Worm (Caenorhabditis elegans) whole organism, L4 larva: ENCODE results near the gene mboa-6.

Experiments used
- D1046.2 ChIP-seq: fragments of 200-800 bp; sonication (Bioruptor generic); IDR thresholded peaks from 2 replicates; pipeline ENCODE4 v1.3.6; 2022; ENCODE audit warnings: missing genetic modification characterization, missing compliant biosample characterization
- F10B5.3 ChIP-seq: sonication (generic microtip); optimal IDR thresholded peaks from 2 replicates; lab custom pipeline; 2016; ENCODE audit warnings: mild to moderate bottlenecking, missing genetic modification characterization, missing compliant biosample characterization
- T20F7.1 ChIP-seq: fragments of 200-800 bp; sonication (Bioruptor generic); optimal IDR thresholded peaks from 2 replicates; lab custom pipeline; 2018; ENCODE audit warnings: mild to moderate bottlenecking, missing genetic modification characterization, missing compliant biosample characterization
- ZK546.5 ChIP-seq, 2 experiments: sonication (generic microtip); optimal IDR thresholded peaks; 2 replicates each; lab custom pipeline; 2017; ENCODE audit warnings: missing biosample characterization in 2 of 2, missing genetic modification characterization in 2 of 2
- aha-1 ChIP-seq: fragments of 150-350 bp; peaks from one replicate; lab custom pipeline; 2014; ENCODE audit warnings: missing biosample characterization, missing genetic modification characterization
- ama-1 ChIP-seq: fragments of 150-350 bp; optimal IDR thresholded peaks from 2 replicates; lab custom pipeline; 2014; ENCODE audit warnings: inconsistent platforms, mixed read lengths
- ceh-28 ChIP-seq: fragments of 150-350 bp; optimal IDR thresholded peaks from 2 replicates; lab custom pipeline; 2014; ENCODE audit warnings: missing biosample characterization, missing genetic modification reagents, missing genetic modification characterization
- ceh-32 ChIP-seq: sonication (generic microtip); optimal IDR thresholded peaks from 2 replicates; lab custom pipeline; 2016; ENCODE audit warnings: mild to moderate bottlenecking, missing genetic modification characterization, missing compliant biosample characterization; ENCODE audit not compliant: poor library complexity
- dmd-6 ChIP-seq: fragments of 200-800 bp; sonication (Bioruptor generic); IDR thresholded peaks from 2 replicates; pipeline ENCODE4 v1.3.6; 2022; ENCODE audit warnings: missing genetic modification reagents, missing genetic modification characterization, missing compliant biosample characterization
- dpl-1 ChIP-seq: fragments of 150-350 bp; optimal IDR thresholded peaks from 2 replicates; lab custom pipeline; 2014; ENCODE audit warnings: missing biosample characterization, missing genetic modification reagents, missing genetic modification characterization
- dve-1 ChIP-seq: sonication (generic microtip); optimal IDR thresholded peaks from 2 replicates; lab custom pipeline; 2017; ENCODE audit warnings: antibody characterized with exemption, mild to moderate bottlenecking, missing genetic modification characterization, missing compliant biosample characterization; ENCODE audit not compliant: insufficient read depth
- egl-43 ChIP-seq: fragments of 200-800 bp; sonication (Bioruptor generic); IDR thresholded peaks from 2 replicates; pipeline ENCODE4 v1.3.6; 2022; ENCODE audit warnings: missing genetic modification reagents, missing genetic modification characterization, missing compliant biosample characterization
- fkh-10 ChIP-seq: fragments of 150-350 bp; optimal IDR thresholded peaks from 2 replicates; lab custom pipeline; 2014; ENCODE audit warnings: missing biosample characterization, missing genetic modification reagents, missing genetic modification characterization
- gei-8 ChIP-seq: fragments of 200-800 bp; sonication (Bioruptor generic); optimal IDR thresholded peaks from 2 replicates; lab custom pipeline; 2018; ENCODE audit warnings: mild to moderate bottlenecking, missing genetic modification characterization, missing compliant biosample characterization
- hlh-11 ChIP-seq: fragments of 200-800 bp; sonication (Bioruptor generic); optimal IDR thresholded peaks from 2 replicates; lab custom pipeline; 2018; ENCODE audit warnings: mild to moderate bottlenecking, missing genetic modification characterization, missing compliant biosample characterization
- hlh-30 ChIP-seq: sonication (generic microtip); optimal IDR thresholded peaks from 2 replicates; lab custom pipeline; 2017; ENCODE audit warnings: antibody characterized with exemption, mild to moderate bottlenecking, missing genetic modification characterization, missing compliant biosample characterization; ENCODE audit not compliant: insufficient read depth
- jun-1 ChIP-seq: fragments of 150-350 bp; optimal IDR thresholded peaks from 2 replicates; lab custom pipeline; 2014; ENCODE audit warnings: missing biosample characterization, missing genetic modification reagents, missing genetic modification characterization
- lin-1 ChIP-seq: fragments of 200-800 bp; sonication (Bioruptor generic); IDR thresholded peaks from 2 replicates; pipeline ENCODE4 v1.3.6; 2022; ENCODE audit warnings: missing genetic modification reagents, missing genetic modification characterization, missing compliant biosample characterization
- lin-13 ChIP-seq: fragments of 150-350 bp; optimal IDR thresholded peaks from 2 replicates; lab custom pipeline; 2014; ENCODE audit warnings: missing biosample characterization, missing genetic modification reagents, missing genetic modification characterization
- lin-38 ChIP-seq: fragments of 200-800 bp; sonication (Bioruptor generic); IDR thresholded peaks from 2 replicates; pipeline ENCODE4 v1.3.6; 2022; ENCODE audit warnings: missing genetic modification reagents, missing genetic modification characterization, missing compliant biosample characterization
- lin-39 ChIP-seq: fragments of 150-350 bp; optimal IDR thresholded peaks from 2 replicates; lab custom pipeline; 2014; ENCODE audit warnings: missing biosample characterization, missing genetic modification reagents, missing genetic modification characterization
- lsy-2 ChIP-seq, 2 experiments: fragments of 150-350 bp in 1 of 2; sonication (generic microtip) in 1 of 2; optimal IDR thresholded peaks; 2 replicates each; lab custom pipeline; 2014 to 2017; ENCODE audit warnings: missing biosample characterization in 2 of 2, missing genetic modification characterization in 2 of 2
- nhr-10 ChIP-seq: fragments of 150-350 bp; optimal IDR thresholded peaks from 2 replicates; lab custom pipeline; 2014; ENCODE audit warnings: missing biosample characterization, missing genetic modification characterization
- nhr-102 ChIP-seq: sonication (generic microtip); optimal IDR thresholded peaks from 2 replicates; lab custom pipeline; 2016; ENCODE audit warnings: mild to moderate bottlenecking, missing genetic modification characterization, moderate library complexity, missing compliant biosample characterization
- nhr-11 ChIP-seq: fragments of 150-350 bp; optimal IDR thresholded peaks from 2 replicates; lab custom pipeline; 2014; ENCODE audit warnings: missing biosample characterization, missing genetic modification characterization
- nhr-111 ChIP-seq: fragments of 200-800 bp; sonication (Bioruptor generic); optimal IDR thresholded peaks from 2 replicates; lab custom pipeline; 2018; ENCODE audit warnings: mild to moderate bottlenecking, missing genetic modification characterization, missing compliant biosample characterization
- rbr-2 ChIP-seq: sonication (generic microtip); optimal IDR thresholded peaks from 2 replicates; lab custom pipeline; 2016; ENCODE audit warnings: missing genotype, missing genetic modification characterization, missing compliant biosample characterization
- set-16 ChIP-seq: fragments of 200-800 bp; sonication (Bioruptor generic); IDR thresholded peaks from 2 replicates; pipeline ENCODE4 v1.3.6; 2022; ENCODE audit warnings: missing genetic modification reagents, missing genetic modification characterization, missing compliant biosample characterization
- snpc-1.2 ChIP-seq: fragments of 200-800 bp; sonication (Bioruptor generic); IDR thresholded peaks from 2 replicates; pipeline ENCODE4 v1.3.6; 2022; ENCODE audit warnings: missing genetic modification reagents, missing genetic modification characterization, missing compliant biosample characterization
- spr-1 ChIP-seq: sonication (generic microtip); optimal IDR thresholded peaks from 2 replicates; lab custom pipeline; 2016; ENCODE audit warnings: mild to moderate bottlenecking, missing genetic modification characterization, missing compliant biosample characterization
- unc-39 ChIP-seq: sonication (generic microtip); optimal IDR thresholded peaks from 2 replicates; lab custom pipeline; 2017; ENCODE audit warnings: missing biosample characterization, missing genetic modification characterization
- unc-62 ChIP-seq, 3 experiments: fragments of 150-350 bp in 1 of 3; sonication (generic microtip); optimal IDR thresholded peaks in 2 of 3; peaks in 1 of 3; 1 replicate in 1 of 3; 2 replicates in 2 of 3; lab custom pipeline; 2014 to 2017; ENCODE audit warnings: missing biosample characterization in 3 of 3, missing genetic modification characterization in 3 of 3, missing genetic modification reagents in 3 of 3, missing genotype in 1 of 3
- zag-1 ChIP-seq: fragments of 150-350 bp; optimal IDR thresholded peaks from 2 replicates; lab custom pipeline; 2014; ENCODE audit warnings: missing biosample characterization, missing genetic modification characterization

Gene mboa-6

ce11 chrIII:1950236-1950635, 11.5 kb downstream of the mboa-6 start, which contains the start of the genes polh-1 and rps-22 (continued):
- peak; percentile 54; the same call in 1 of the 2 replicates for TF ChIP-seq lin-1 (GFP tag; lab: Robert Waterston, UW)
- peak; percentile 98 for TF ChIP-seq lin-38 (GFP tag; lab: Robert Waterston, UW)
- peak; percentile 58; the same call in 1 of the 2 replicates for TF ChIP-seq dmd-6 (GFP tag; lab: Robert Waterston, UW)
- TF ChIP-seq dve-1 (tag; lab: Kevin White, UChicago): peak; percentile 92
- TF ChIP-seq rbr-2 (tag; lab: Kevin White, UChicago): peak; percentile 80
- peak; percentile 89 for TF ChIP-seq T20F7.1 (GFP tag; lab: Kevin White, UChicago)
- TF ChIP-seq ZK546.5 (tag; optimal IDR thresholded peaks at IDR 0.05; lab: Kevin White, UChicago): peak in 1 of 2 experiments; percentile 31

ce11 chrIII:1949362-1949761, 12.4 kb downstream of the mboa-6 start:
- TF ChIP-seq unc-62 (GFP tag; optimal IDR thresholded peaks at IDR 0.05 in 1 of 2; lab: Kevin White, UChicago): peak in 1 of 2 experiments; percentile 10
- TF ChIP-seq unc-62 (tag; optimal IDR thresholded peaks at IDR 0.05; lab: Kevin White, UChicago): no peak
- TF ChIP-seq snpc-1.2 (GFP tag; lab: Robert Waterston, UW): no peak
- no peak for TF ChIP-seq gei-8 (GFP tag; lab: Kevin White, UChicago)
- TF ChIP-seq lin-39 (tag; lab: Kevin White, UChicago): no peak
- 0 out of 2 replicates have a peak, but pooled peaks have one; percentile 9 for TF ChIP-seq lin-38 (GFP tag; lab: Robert Waterston, UW)
- TF ChIP-seq, all 104 proteins: peak for 2

ce11 chrIII:1947851-1948250, 13.9 kb downstream of the mboa-6 start:
- peak; percentile 17; the same call in 1 of the 2 replicates for TF ChIP-seq set-16 (GFP tag; lab: Robert Waterston, UW)
- TF ChIP-seq spr-1 (tag; lab: Kevin White, UChicago): no peak

- TF ChIP-seq nhr-111 (no peak), aha-1 (peak; percentile 99)
These were observed 18.3 kb downstream of the mboa-6 start, which contains the start of gene F53A3.1 for ce11 chrIII:1943488-1943887. F53A3.1 (minus strand) TSS chrIII:1943637.

- TF ChIP-seq nhr-11: peak; percentile 22
- TF ChIP-seq hlh-30 (tag; lab: Kevin White, UChicago): no peak
These were observed 22.1 kb downstream of the mboa-6 start for ce11 chrIII:1939625-1939988.

ce11 chrIII:1938712-1939624, 22.8 kb downstream of the mboa-6 start:
- TF ChIP-seq nhr-11 (no peak), rbr-2 (tag; lab: Kevin White, UChicago) (no peak), ceh-28 (tag; lab: Kevin White, UChicago) (peak; percentile 99), ceh-32 (tag; lab: Kevin White, UChicago) (no peak), jun-1 (tag; lab: Kevin White, UChicago) (no peak), unc-62 (GFP tag; optimal IDR thresholded peaks at IDR 0.05 in 1 of 2; lab: Kevin White, UChicago) (peak in 1 of 2 experiments; percentile 58), unc-62 (tag; optimal IDR thresholded peaks at IDR 0.05; lab: Kevin White, UChicago) (no peak), lin-13 (peak; percentile 51), aha-1 (peak; percentile 67), snpc-1.2 (GFP tag; lab: Robert Waterston, UW) (0 out of 2 replicates have a peak, but pooled peaks have one; percentile 40), lsy-2 (tag; optimal IDR thresholded peaks at IDR 0.05; lab: Kevin White, UChicago) (peak; percentile 21 to 61), set-16 (GFP tag; lab: Robert Waterston, UW) (peak; percentile 97), egl-43 (peak; percentile 70)

- TF ChIP-seq nhr-111 (no peak), ama-1 (lab: Kevin White, UChicago) (no peak), dpl-1 (GFP tag; lab: Kevin White, UChicago) (no peak), rbr-2 (tag; lab: Kevin White, UChicago) (no peak), lsy-2 (tag; optimal IDR thresholded peaks at IDR 0.05; lab: Kevin White, UChicago) (peak in 1 of 2 experiments; percentile 54), set-16 (GFP tag; lab: Robert Waterston, UW) (peak; percentile 19; the same call in 1 of the 2 replicates), egl-43 (no peak), hlh-30 (tag; lab: Kevin White, UChicago) (no peak), zag-1 (no peak), D1046.2 (GFP tag; lab: Robert Waterston, UW) (no peak), aha-1 (peak; percentile 71), hlh-11 (no peak), unc-39 (tag; lab: Kevin White, UChicago) (no peak), fkh-10 (GFP tag; lab: Kevin White, UChicago) (no peak), lin-39 (tag; lab: Kevin White, UChicago) (no peak), nhr-10 (tag; lab: Kevin White, UChicago) (no peak), nhr-102 (tag; lab: Kevin White, UChicago) (no peak), F10B5.3 (tag; lab: Kevin White, UChicago) (no peak)
These were observed 23.8 kb downstream of the mboa-6 start for ce11 chrIII:1937879-1938438.
